Fruit fly (Drosophila melanogaster) whole organism, embryonic: ENCODE measurements around the gene CG45045.

Source experiments
- Awh ChIP-seq: fragments of 200-800 bp; sonication (Bioruptor generic); IDR thresholded peaks from 2 replicates; pipeline ENCODE4, ENCODE4 v1.3.6; 2022; ENCODE audit warnings: missing biosample characterization, missing genetic modification characterization
- Bdp1 ChIP-seq: fragments of 200-800 bp; sonication (Bioruptor generic); optimal IDR thresholded peaks from 3 replicates; lab custom pipeline; 2016; ENCODE audit warnings: missing biosample characterization, missing genetic modification characterization
- CG10959 ChIP-seq: fragments of 200-800 bp; sonication (Bioruptor generic); IDR thresholded peaks from 2 replicates; pipeline ENCODE4 v1.3.6; 2022; ENCODE audit warnings: missing biosample characterization, missing genetic modification characterization
- CG11456 ChIP-seq: fragments of 200-800 bp; sonication (Bioruptor generic); IDR thresholded peaks from 3 replicates; pipeline ENCODE4 v1.3.6; 2022; ENCODE audit warnings: missing biosample characterization, missing genetic modification characterization
- CG12219 ChIP-seq: fragments of 200-800 bp; sonication (Bioruptor generic); optimal IDR thresholded peaks from 3 replicates; lab custom pipeline; 2018; ENCODE audit warnings: missing biosample characterization, mild to moderate bottlenecking, missing genetic modification characterization
- CG14050 ChIP-seq: fragments of 200-800 bp; sonication (Bioruptor generic); IDR thresholded peaks from 3 replicates; pipeline ENCODE4 v1.3.6; 2022; ENCODE audit warnings: missing biosample characterization, missing genetic modification characterization
- CG15479 ChIP-seq: fragments of 200-800 bp; sonication (Bioruptor generic); optimal IDR thresholded peaks from 3 replicates; lab custom pipeline; 2019; ENCODE audit warnings: missing biosample characterization, mild to moderate bottlenecking, missing genetic modification characterization, moderate library complexity
- CG16813 ChIP-seq: fragments of 200-800 bp; sonication (Bioruptor generic); IDR thresholded peaks from 3 replicates; pipeline ENCODE4 v1.3.6; 2022; ENCODE audit warnings: missing biosample characterization, missing genetic modification characterization; ENCODE audit not compliant: partially characterized antibody
- CG17328 ChIP-seq: fragments of 200-800 bp; sonication (Bioruptor generic); IDR thresholded peaks from 2 replicates; pipeline ENCODE4 v1.3.6; 2022; ENCODE audit warnings: missing biosample characterization, missing genetic modification characterization
- CG17568 ChIP-seq: fragments of 200-800 bp; sonication (Bioruptor generic); optimal IDR thresholded peaks from 2 replicates; lab custom pipeline; 2018; ENCODE audit warnings: missing biosample characterization, mild to moderate bottlenecking, missing genetic modification characterization, moderate library complexity
- CG30403 ChIP-seq: fragments of 200-800 bp; sonication (Bioruptor generic); optimal IDR thresholded peaks from 3 replicates; lab custom pipeline; 2016; ENCODE audit warnings: missing biosample characterization, missing genetic modification characterization
- CG34224 ChIP-seq: fragments of 200-800 bp; sonication (Bioruptor generic); IDR thresholded peaks from 3 replicates; pipeline ENCODE4 v1.3.6; 2022; ENCODE audit warnings: missing biosample characterization, missing genetic modification characterization; ENCODE audit not compliant: partially characterized antibody
- CG34422 ChIP-seq: fragments of 200-800 bp; sonication (Bioruptor generic); IDR thresholded peaks from 3 replicates; pipeline ENCODE4 v1.3.6; 2022; ENCODE audit warnings: missing biosample characterization, missing genetic modification characterization
- CG3838 ChIP-seq: fragments of 200-800 bp; sonication (Bioruptor generic); optimal IDR thresholded peaks from 3 replicates; lab custom pipeline; 2016; ENCODE audit warnings: missing biosample characterization, missing genetic modification characterization
- CG3995 ChIP-seq: fragments of 200-800 bp; sonication (Bioruptor generic); optimal IDR thresholded peaks from 3 replicates; lab custom pipeline; 2016; ENCODE audit warnings: missing biosample characterization, missing genetic modification characterization
- CG6654 ChIP-seq: fragments of 200-800 bp; sonication (Bioruptor generic); optimal IDR thresholded peaks from 2 replicates; lab custom pipeline; 2017; ENCODE audit warnings: missing biosample characterization, mild to moderate bottlenecking, missing genetic modification characterization
- CG6765 ChIP-seq: fragments of 200-800 bp; sonication (Bioruptor generic); optimal IDR thresholded peaks from 3 replicates; lab custom pipeline; 2017; ENCODE audit warnings: missing biosample characterization, mild to moderate bottlenecking, missing genetic modification characterization
- CG8388 ChIP-seq: fragments of 200-800 bp; sonication (Bioruptor generic); optimal IDR thresholded peaks from 2 replicates; lab custom pipeline; 2019; ENCODE audit warnings: missing biosample characterization, mild to moderate bottlenecking, missing genetic modification characterization, moderate library complexity
- CG8944 ChIP-seq: fragments of 200-800 bp; sonication (Bioruptor generic); optimal IDR thresholded peaks from 3 replicates; lab custom pipeline; 2016; ENCODE audit warnings: missing biosample characterization, missing genetic modification characterization
- CG9817 ChIP-seq: fragments of 200-800 bp; sonication (Bioruptor generic); optimal IDR thresholded peaks from 2 replicates; lab custom pipeline; 2018; ENCODE audit warnings: missing biosample characterization, mild to moderate bottlenecking, missing genetic modification characterization, moderate library complexity
- Dip2 ChIP-seq: fragments of 200-800 bp; sonication (Bioruptor generic); IDR thresholded peaks from 2 replicates; pipeline ENCODE4 v1.3.6; 2022; ENCODE audit warnings: missing biosample characterization, missing genetic modification characterization
- Fer3 ChIP-seq: fragments of 200-800 bp; sonication (Bioruptor generic); optimal IDR thresholded peaks from 2 replicates; lab custom pipeline; 2018; ENCODE audit warnings: missing biosample characterization, mild to moderate bottlenecking, missing genetic modification characterization, moderate library complexity
- HmgZ ChIP-seq: fragments of 200-800 bp; sonication (Bioruptor generic); optimal IDR thresholded peaks from 2 replicates; lab custom pipeline; 2018; ENCODE audit warnings: missing biosample characterization, mild to moderate bottlenecking, missing genetic modification characterization
- Mrtf ChIP-seq: fragments of 200-800 bp; sonication (Bioruptor generic); IDR thresholded peaks from 3 replicates; pipeline ENCODE4 v1.3.6; 2022; ENCODE audit warnings: missing biosample characterization, missing genetic modification characterization
- NC2α ChIP-seq: fragments of 200-800 bp; sonication (Bioruptor generic); optimal IDR thresholded peaks from 2 replicates; lab custom pipeline; 2016; ENCODE audit warnings: missing biosample characterization, missing genetic modification characterization
- Neu2 ChIP-seq: fragments of 200-800 bp; sonication (Bioruptor generic); optimal IDR thresholded peaks from 3 replicates; lab custom pipeline; 2016; ENCODE audit warnings: missing biosample characterization, missing genetic modification characterization, borderline replicate concordance
- Nf-YC ChIP-seq: fragments of 200-800 bp; optimal IDR thresholded peaks from 3 replicates; lab custom pipeline; 2019; ENCODE audit warnings: missing biosample characterization, mild to moderate bottlenecking, missing genetic modification characterization, moderate library complexity
- Optix ChIP-seq: fragments of 200-800 bp; sonication (Bioruptor generic); IDR thresholded peaks from 3 replicates; pipeline ENCODE4 v1.3.6; 2022; ENCODE audit warnings: missing biosample characterization, missing genetic modification characterization
- Usf ChIP-seq: fragments of 200-800 bp; sonication (Bioruptor generic); optimal IDR thresholded peaks from 2 replicates; lab custom pipeline; 2017; ENCODE audit warnings: missing genotype, missing biosample characterization, missing genetic modification characterization
- bowl ChIP-seq: fragments of 200-800 bp; sonication (Bioruptor generic); IDR thresholded peaks from 2 replicates; pipeline ENCODE4 v1.3.6; 2022; ENCODE audit warnings: missing biosample characterization, missing genetic modification characterization
- caup ChIP-seq: fragments of 200-800 bp; sonication (Bioruptor generic); optimal IDR thresholded peaks from 3 replicates; lab custom pipeline; 2017; ENCODE audit warnings: missing biosample characterization, mild to moderate bottlenecking, missing genetic modification characterization, moderate library complexity; ENCODE audit not compliant: severe bottlenecking
- crc ChIP-seq: fragments of 200-800 bp; sonication (Bioruptor generic); optimal IDR thresholded peaks from 2 replicates; lab custom pipeline; 2016; ENCODE audit warnings: missing biosample characterization, missing genetic modification characterization
- esg ChIP-seq: fragments of 200-800 bp; sonication (Bioruptor generic); conservative IDR thresholded peaks from 2 replicates; pipeline ENCODE4 v1.3.6; 2022; ENCODE audit warnings: missing biosample characterization, missing genetic modification characterization
- eve ChIP-seq, 2 experiments: fragments of >200 bp; optimal IDR thresholded peaks; 2 replicates each; lab custom pipeline; 2017; ENCODE audit warnings: missing biosample characterization in 2 of 2, missing genetic modification characterization in 2 of 2
- gcm ChIP-seq: fragments of 200-800 bp; sonication (Bioruptor generic); optimal IDR thresholded peaks from 2 replicates; lab custom pipeline; 2019; ENCODE audit warnings: missing biosample characterization, mild to moderate bottlenecking, missing genetic modification characterization, moderate library complexity
- grn ChIP-seq: fragments of 200-800 bp; sonication (Bioruptor generic); optimal IDR thresholded peaks from 3 replicates; lab custom pipeline; 2017; ENCODE audit warnings: missing biosample characterization, missing genetic modification characterization
- gsb ChIP-seq: fragments of 200-800 bp; sonication (Bioruptor generic); IDR thresholded peaks from 2 replicates; pipeline ENCODE4 v1.3.6; 2022; ENCODE audit warnings: missing biosample characterization, missing genetic modification characterization
- ind ChIP-seq: fragments of 200-800 bp; sonication (Bioruptor generic); optimal IDR thresholded peaks from 3 replicates; lab custom pipeline; 2016; ENCODE audit warnings: missing biosample characterization, missing genetic modification characterization
- lov ChIP-seq, 2 experiments: fragments of 200-800 bp in 1 of 2; fragments of >200 bp in 1 of 2; sonication (Bioruptor generic) in 1 of 2; IDR thresholded peaks in 1 of 2; optimal IDR thresholded peaks in 1 of 2; 2 replicates in 1 of 2; 3 replicates in 1 of 2; pipeline versions ENCODE4 v1.3.6 to Lab custom; 2017 to 2022; ENCODE audit warnings: missing biosample characterization in 1 of 2, missing genetic modification characterization in 1 of 2
- nom ChIP-seq: fragments of 200-800 bp; sonication (Bioruptor generic); optimal IDR thresholded peaks from 2 replicates; lab custom pipeline; 2017; ENCODE audit warnings: missing biosample characterization, missing genetic modification characterization, mild to moderate bottlenecking, moderate library complexity, missing genetic modification reagents
- org-1 ChIP-seq: fragments of 200-800 bp; sonication (Bioruptor generic); optimal IDR thresholded peaks from 2 replicates; lab custom pipeline; 2017; ENCODE audit warnings: missing biosample characterization, missing genetic modification characterization
- p53 ChIP-seq: fragments of 200-800 bp; sonication (Bioruptor generic); optimal IDR thresholded peaks from 2 replicates; lab custom pipeline; 2016; ENCODE audit warnings: missing biosample characterization, missing genetic modification characterization
- peb ChIP-seq: fragments of 200-800 bp; sonication (Bioruptor generic); IDR thresholded peaks from 2 replicates; pipeline ENCODE4 v1.3.6; 2022; ENCODE audit warnings: missing biosample characterization, missing genetic modification characterization
- pzg ChIP-seq: fragments of 200-800 bp; sonication (Bioruptor generic); optimal IDR thresholded peaks from 3 replicates; lab custom pipeline; 2018; ENCODE audit warnings: missing biosample characterization, mild to moderate bottlenecking, missing genetic modification characterization, moderate library complexity
- ro ChIP-seq: fragments of 200-800 bp; sonication (Bioruptor generic); IDR thresholded peaks from 2 replicates; pipeline ENCODE4 v1.3.6; 2022; ENCODE audit warnings: missing biosample characterization, missing genetic modification characterization
- unc-4 ChIP-seq: fragments of 200-800 bp; sonication (Bioruptor generic); IDR thresholded peaks from 2 replicates; pipeline ENCODE4 v1.3.6; 2022; ENCODE audit warnings: missing biosample characterization, missing genetic modification characterization; ENCODE audit not compliant: partially characterized antibody
- unpg ChIP-seq: fragments of 200-800 bp; sonication (Bioruptor generic); optimal IDR thresholded peaks from 3 replicates; lab custom pipeline; 2018; ENCODE audit warnings: missing biosample characterization, mild to moderate bottlenecking, missing genetic modification characterization, moderate library complexity
- wor ChIP-seq: fragments of 200-800 bp; sonication (Bioruptor generic); IDR thresholded peaks from 2 replicates; pipeline ENCODE4 v1.3.6; 2022; ENCODE audit warnings: missing biosample characterization, missing genetic modification characterization

CG45045 gene

DNA sequence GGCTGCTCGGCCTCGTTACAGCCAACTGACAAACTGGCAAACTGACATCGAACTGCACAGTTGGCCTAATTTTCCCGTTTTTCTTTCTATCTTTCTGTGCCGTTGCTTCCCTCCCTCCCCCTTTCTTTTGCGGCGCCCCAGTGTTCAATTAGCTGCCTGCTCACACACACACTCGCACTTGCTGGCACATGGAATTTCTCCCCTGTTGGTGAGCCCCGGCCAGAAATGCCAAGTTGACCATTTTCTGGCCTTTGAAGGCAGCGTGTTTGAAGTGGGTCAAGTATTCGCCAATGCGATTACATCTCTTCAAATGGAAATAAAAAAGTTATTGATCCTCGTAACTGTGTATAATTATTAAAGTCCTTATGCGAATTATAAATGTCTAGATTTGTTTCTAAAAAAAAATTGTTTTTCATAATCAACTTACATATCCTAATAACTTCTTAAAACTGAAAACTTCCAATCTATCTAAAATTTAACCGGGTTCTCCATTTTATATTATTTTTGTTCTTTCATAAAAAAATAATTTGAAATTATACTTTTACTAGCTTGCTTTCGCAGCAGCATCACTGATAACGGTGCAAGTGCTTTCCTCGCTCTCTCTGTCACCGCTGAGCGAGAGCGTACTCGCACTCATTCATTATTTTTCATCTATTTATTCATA, 13.4 kb downstream of the CG45045 start (continued):
- no peak for TF ChIP-seq Usf (GFP tag; lab: Kevin White, UChicago)
- TF ChIP-seq CG16813 (GFP tag; lab: Robert Waterston, UW) = no peak
- no peak for TF ChIP-seq CG3995 (GFP tag; lab: Kevin White, UChicago)
- no peak for TF ChIP-seq CG10959
- no peak for TF ChIP-seq wor (GFP tag; lab: Robert Waterston, UW)

DNA sequence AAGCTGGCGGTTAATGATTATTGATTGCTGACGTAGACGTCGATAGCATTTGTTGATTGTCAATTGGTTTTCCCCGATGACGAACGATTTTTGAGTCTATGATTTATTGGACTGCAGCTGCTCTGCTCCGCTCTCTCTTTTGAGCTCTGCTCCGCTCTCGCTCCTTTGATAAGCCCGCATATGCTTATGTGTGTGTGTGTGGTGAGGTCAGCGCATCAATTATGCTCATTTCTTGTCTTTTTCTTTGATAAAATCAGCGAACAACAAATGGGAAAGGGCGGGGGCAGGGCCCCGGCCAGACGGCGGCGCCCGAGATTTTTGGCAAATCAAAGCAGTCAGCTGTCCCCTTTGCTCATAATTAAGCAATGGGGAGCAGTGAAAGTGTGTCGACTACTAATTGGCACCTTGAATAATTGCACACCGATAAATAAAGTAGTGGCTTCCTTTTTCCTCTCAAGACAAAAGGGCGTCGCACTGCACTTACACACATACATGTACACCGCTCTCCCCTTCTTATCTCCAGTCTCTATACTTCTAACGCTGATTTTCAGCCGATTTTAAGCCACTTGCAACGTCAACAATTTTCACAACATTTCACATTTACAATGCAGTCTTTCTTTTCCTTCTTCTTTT, 14.4 kb downstream of the CG45045 start:
- TF ChIP-seq CG34422 (GFP tag; lab: Robert Waterston, UW) = no peak
- TF ChIP-seq gsb (GFP tag; lab: Robert Waterston, UW) = no peak
- no peak for TF ChIP-seq caup (GFP tag; lab: Kevin White, UChicago)
- TF ChIP-seq CG34224 = no peak
- TF ChIP-seq org-1 (GFP tag; lab: Kevin White, UChicago) = no peak
- TF ChIP-seq nom (GFP tag; lab: Kevin White, UChicago) = no peak
- TF ChIP-seq Optix (GFP tag; lab: Robert Waterston, UW) = no peak
- TF ChIP-seq CG15479 (GFP tag; lab: Kevin White, UChicago) = peak; percentile 36
- TF ChIP-seq CG12219 (GFP tag; lab: Kevin White, UChicago) = no peak
- peak; percentile 84 for TF ChIP-seq Neu2 (GFP tag; lab: Kevin White, UChicago)
- TF ChIP-seq CG17328 (GFP tag; lab: Robert Waterston, UW) = no peak
- TF ChIP-seq CG6765 (GFP tag; lab: Kevin White, UChicago) = no peak
- no peak for TF ChIP-seq pzg (GFP tag; lab: Kevin White, UChicago)
- TF ChIP-seq CG8944 (GFP tag; lab: Kevin White, UChicago) = no peak
- no peak for TF ChIP-seq CG30403
- TF ChIP-seq Awh = no peak
- no peak for TF ChIP-seq NC2α
- TF ChIP-seq p53 (GFP tag; lab: Kevin White, UChicago) = no peak
- TF ChIP-seq lov (optimal IDR thresholded peaks at IDR 0.05; lab: Kevin White, UChicago) = peak; percentile 9
- TF ChIP-seq lov (GFP tag; IDR thresholded peaks at IDR 0.05; lab: Robert Waterston, UW) = no peak
- TF ChIP-seq bowl = no peak
- TF ChIP-seq CG3838 (GFP tag; lab: Kevin White, UChicago) = no peak
- no peak for TF ChIP-seq Fer3 (tag; lab: Kevin White, UChicago)
- TF ChIP-seq unpg (GFP tag; lab: Kevin White, UChicago) = no peak
- TF ChIP-seq CG11456 (GFP tag; lab: Robert Waterston, UW) = no peak
- no peak for TF ChIP-seq CG17568 (GFP tag; lab: Kevin White, UChicago)
- TF ChIP-seq Mrtf = no peak
- no peak for TF ChIP-seq eve (GFP tag; optimal IDR thresholded peaks at IDR 0.05; lab: Kevin White, UChicago)
- no peak for TF ChIP-seq CG8388 (GFP tag; lab: Kevin White, UChicago)
- TF ChIP-seq HmgZ (tag; lab: Kevin White, UChicago) = no peak
- no peak for TF ChIP-seq unc-4 (GFP tag; lab: Robert Waterston, UW)
- TF ChIP-seq ro (GFP tag; lab: Robert Waterston, UW) = no peak
- no peak for TF ChIP-seq Bdp1 (GFP tag; lab: Kevin White, UChicago)
- TF ChIP-seq CG9817 (tag; lab: Kevin White, UChicago) = no peak
- peak; percentile 36 for TF ChIP-seq grn (GFP tag; lab: Kevin White, UChicago)
- no peak for TF ChIP-seq CG14050 (GFP tag; lab: Robert Waterston, UW)
- peak; percentile 42 for TF ChIP-seq gcm (GFP tag; lab: Kevin White, UChicago)
- no peak for TF ChIP-seq Dip2 (GFP tag; lab: Robert Waterston, UW)
- no peak for TF ChIP-seq CG6654 (GFP tag; lab: Kevin White, UChicago)
- TF ChIP-seq esg (GFP tag; lab: Robert Waterston, UW) = no peak
- no peak for TF ChIP-seq peb (GFP tag; lab: Robert Waterston, UW)
- no peak for TF ChIP-seq ind (GFP tag; lab: Kevin White, UChicago)
- no peak for TF ChIP-seq crc
- TF ChIP-seq Nf-YC (tag; lab: Kevin White, UChicago) = no peak
